Fruit fly (Drosophila melanogaster) whole organism, embryonic: ENCODE results near the gene CG12035.
A peak's percentile ranks its signal among the peaks of the same experiment; 100 is the strongest.

ENCODE experiments used
- Awh ChIP-seq: fragments of 200-800 bp; sonication (Bioruptor generic); IDR thresholded peaks from 2 replicates; pipeline ENCODE4, ENCODE4 v1.3.6; 2022; ENCODE audit warnings: missing biosample characterization, missing genetic modification characterization
- Bdp1 ChIP-seq: fragments of 200-800 bp; sonication (Bioruptor generic); optimal IDR thresholded peaks from 3 replicates; lab custom pipeline; 2016; ENCODE audit warnings: missing biosample characterization, missing genetic modification characterization
- CG10267 ChIP-seq: fragments of 200-800 bp; sonication (Bioruptor generic); optimal IDR thresholded peaks from 2 replicates; lab custom pipeline; 2018; ENCODE audit warnings: missing biosample characterization, mild to moderate bottlenecking, missing genetic modification characterization, moderate library complexity
- CG13123 ChIP-seq: fragments of 200-800 bp; sonication (Bioruptor generic); optimal IDR thresholded peaks from 2 replicates; lab custom pipeline; 2016; ENCODE audit warnings: missing biosample characterization, missing genetic modification characterization
- CG14014 ChIP-seq: fragments of 200-800 bp; sonication (Bioruptor generic); IDR thresholded peaks from 2 replicates; pipeline ENCODE4 v1.3.6; 2022; ENCODE audit warnings: missing biosample characterization, missing genetic modification characterization
- CG15601 ChIP-seq: fragments of 200-800 bp; sonication (Bioruptor generic); optimal IDR thresholded peaks from 3 replicates; lab custom pipeline; 2019; ENCODE audit warnings: missing biosample characterization, mild to moderate bottlenecking, missing genetic modification characterization, moderate library complexity
- CG16863 ChIP-seq: fragments of 200-800 bp; sonication (Bioruptor generic); optimal IDR thresholded peaks from 3 replicates; lab custom pipeline; 2016; ENCODE audit warnings: missing biosample characterization, missing genetic modification characterization
- CG17328 ChIP-seq: fragments of 200-800 bp; sonication (Bioruptor generic); IDR thresholded peaks from 2 replicates; pipeline ENCODE4 v1.3.6; 2022; ENCODE audit warnings: missing biosample characterization, missing genetic modification characterization
- CG30020 ChIP-seq: fragments of 200-800 bp; optimal IDR thresholded peaks from 2 replicates; lab custom pipeline; 2019; ENCODE audit warnings: missing biosample characterization, mild to moderate bottlenecking, missing genetic modification characterization, moderate library complexity
- CG3065 ChIP-seq: fragments of 200-800 bp; sonication (Bioruptor generic); optimal IDR thresholded peaks from 2 replicates; lab custom pipeline; 2016; ENCODE audit warnings: missing biosample characterization, missing genetic modification characterization
- CG31224 ChIP-seq: fragments of 200-800 bp; sonication (Bioruptor generic); IDR thresholded peaks from 2 replicates; pipeline ENCODE4 v1.3.6; 2022; ENCODE audit warnings: missing biosample characterization, missing genetic modification characterization
- CG3995 ChIP-seq: fragments of 200-800 bp; sonication (Bioruptor generic); optimal IDR thresholded peaks from 3 replicates; lab custom pipeline; 2016; ENCODE audit warnings: missing biosample characterization, missing genetic modification characterization
- CG4282 ChIP-seq: fragments of 200-800 bp; sonication (Bioruptor generic); optimal IDR thresholded peaks from 2 replicates; lab custom pipeline; 2016; ENCODE audit warnings: missing biosample characterization, missing genetic modification characterization
- CG6272 ChIP-seq: fragments of 200-800 bp; sonication (Bioruptor generic); IDR thresholded peaks from 2 replicates; pipeline ENCODE4 v1.3.6; 2022; ENCODE audit warnings: missing biosample characterization, missing genetic modification characterization
- CG6689 ChIP-seq: fragments of 200-800 bp; sonication (Bioruptor generic); IDR thresholded peaks from 2 replicates; pipeline ENCODE4 v1.3.6; 2022; ENCODE audit warnings: missing biosample characterization, missing genetic modification characterization
- CG6765 ChIP-seq: fragments of 200-800 bp; sonication (Bioruptor generic); optimal IDR thresholded peaks from 3 replicates; lab custom pipeline; 2017; ENCODE audit warnings: missing biosample characterization, mild to moderate bottlenecking, missing genetic modification characterization
- CG7372 ChIP-seq: fragments of 200-800 bp; sonication (Bioruptor generic); IDR thresholded peaks from 2 replicates; pipeline ENCODE4 v1.3.6; 2022; ENCODE audit warnings: missing biosample characterization, missing genetic modification characterization
- CG8478 ChIP-seq: fragments of >200 bp; optimal IDR thresholded peaks from 2 replicates; lab custom pipeline; 2018
- CHES-1-like ChIP-seq: fragments of 200-800 bp; sonication (Bioruptor generic); optimal IDR thresholded peaks from 2 replicates; lab custom pipeline; 2016; ENCODE audit warnings: missing biosample characterization, missing genetic modification characterization
- CoRest ChIP-seq: fragments of 200-800 bp; sonication (Bioruptor generic); optimal IDR thresholded peaks from 3 replicates; lab custom pipeline; 2018; ENCODE audit warnings: missing biosample characterization, mild to moderate bottlenecking, missing genetic modification characterization, moderate library complexity
- Dbx ChIP-seq: fragments of 200-800 bp; sonication (Bioruptor generic); IDR thresholded peaks from 3 replicates; pipeline ENCODE4 v1.3.6; 2022; ENCODE audit warnings: missing biosample characterization, missing genetic modification characterization
- Doc2 ChIP-seq: fragments of 200-800 bp; sonication (Bioruptor generic); IDR thresholded peaks from 2 replicates; pipeline ENCODE4 v1.3.6; 2022; ENCODE audit warnings: missing biosample characterization, missing genetic modification characterization
- Dp ChIP-seq: fragments of 200-800 bp; sonication (Bioruptor generic); optimal IDR thresholded peaks from 2 replicates; lab custom pipeline; 2018; ENCODE audit warnings: missing biosample characterization, mild to moderate bottlenecking, missing genetic modification characterization, moderate library complexity
- H15 ChIP-seq: fragments of 200-800 bp; sonication (Bioruptor generic); IDR thresholded peaks from 3 replicates; pipeline ENCODE4 v1.3.6; 2022; ENCODE audit warnings: missing biosample characterization, missing genetic modification characterization
- HHEX ChIP-seq: fragments of 200-800 bp; sonication (Bioruptor generic); optimal IDR thresholded peaks from 3 replicates; lab custom pipeline; 2017; ENCODE audit warnings: missing biosample characterization, mild to moderate bottlenecking, missing genetic modification characterization, missing genetic modification reagents
- HLH4C ChIP-seq: fragments of 200-800 bp; sonication (Bioruptor generic); IDR thresholded peaks from 3 replicates; pipeline ENCODE4 v1.3.6; 2022; ENCODE audit warnings: missing biosample characterization, missing genetic modification characterization; ENCODE audit not compliant: partially characterized antibody
- HLHmδ ChIP-seq: fragments of 200-800 bp; sonication (Bioruptor generic); optimal IDR thresholded peaks from 2 replicates; lab custom pipeline; 2018; ENCODE audit warnings: missing biosample characterization, mild to moderate bottlenecking, missing genetic modification characterization, moderate library complexity
- Hand ChIP-seq: fragments of 200-800 bp; sonication (Bioruptor generic); optimal IDR thresholded peaks from 2 replicates; lab custom pipeline; 2017; ENCODE audit warnings: mild to moderate bottlenecking, missing biosample characterization, missing genetic modification reagents, missing genetic modification characterization
- HmgD ChIP-seq: fragments of 200-800 bp; sonication (Bioruptor generic); optimal IDR thresholded peaks from 3 replicates; lab custom pipeline; 2016; ENCODE audit warnings: missing biosample characterization, missing genetic modification characterization
- Lim3 ChIP-seq: fragments of 200-800 bp; sonication (Bioruptor generic); IDR thresholded peaks from 2 replicates; pipeline ENCODE4 v1.3.6; 2022; ENCODE audit warnings: missing biosample characterization, missing genetic modification characterization
- Med ChIP-seq: fragments of 200-800 bp; sonication (Bioruptor generic); peaks from one replicate; lab custom pipeline; 2016; ENCODE audit warnings: missing biosample characterization, missing genetic modification characterization, mild to moderate bottlenecking, inconsistent platforms, moderate library complexity
- Mes4 ChIP-seq: fragments of 200-800 bp; sonication (Bioruptor generic); optimal IDR thresholded peaks from 2 replicates; lab custom pipeline; 2016; ENCODE audit warnings: missing biosample characterization, missing genetic modification characterization
- Sox100B ChIP-seq: fragments of 200-800 bp; sonication (Bioruptor generic); optimal IDR thresholded peaks from 3 replicates; lab custom pipeline; 2018; ENCODE audit warnings: missing biosample characterization, mild to moderate bottlenecking, missing genetic modification characterization
- TFAM ChIP-seq: fragments of 200-800 bp; sonication (Bioruptor generic); optimal IDR thresholded peaks from 2 replicates; lab custom pipeline; 2017; ENCODE audit warnings: missing biosample characterization, missing genetic modification characterization, inconsistent platforms
- Taf1 ChIP-seq: fragments of 200-800 bp; sonication (Bioruptor generic); IDR thresholded peaks from 2 replicates; pipeline ENCODE4 v1.3.6; 2022; ENCODE audit warnings: missing biosample characterization, missing genetic modification characterization
- Trl ChIP-seq, 3 experiments: fragments of >200 bp in 2 of 3; fragments of 200-800 bp in 1 of 3; sonication (Bioruptor generic) in 1 of 3; optimal IDR thresholded peaks; 2 replicates in 1 of 3; 3 replicates in 2 of 3; lab custom pipeline; 2016 to 2017; ENCODE audit warnings: missing biosample characterization in 1 of 3, missing genetic modification characterization in 1 of 3
- bbx ChIP-seq: fragments of 200-800 bp; sonication (Bioruptor generic); IDR thresholded peaks from 2 replicates; pipeline ENCODE4 v1.3.6; 2022; ENCODE audit warnings: missing biosample characterization, missing genetic modification characterization; ENCODE audit not compliant: partially characterized antibody
- bcd ChIP-seq: fragments of 200-800 bp; sonication (Bioruptor generic); optimal IDR thresholded peaks from 2 replicates; lab custom pipeline; 2017; ENCODE audit warnings: missing biosample characterization, mild to moderate bottlenecking, missing genetic modification characterization
- bsh ChIP-seq, 2 experiments: fragments of 200-800 bp; sonication (Bioruptor generic); optimal IDR thresholded peaks; 2 replicates each; lab custom pipeline; 2017 to 2018; ENCODE audit warnings: mild to moderate bottlenecking in 2 of 2, missing biosample characterization in 2 of 2, missing genetic modification characterization in 2 of 2, moderate library complexity in 1 of 2
- chinmo ChIP-seq: fragments of 200-800 bp; sonication (Bioruptor generic); IDR thresholded peaks from 4 replicates; pipeline ENCODE4 v1.3.6; 2022; ENCODE audit warnings: missing biosample characterization, missing genetic modification characterization; ENCODE audit not compliant: partially characterized antibody
- dpn ChIP-seq, 2 experiments: fragments of 200-800 bp; sonication (Bioruptor generic); optimal IDR thresholded peaks; 3 replicates each; lab custom pipeline; 2016; ENCODE audit warnings: missing biosample characterization in 2 of 2, missing genetic modification characterization in 2 of 2
- fd3F ChIP-seq: fragments of 200-800 bp; sonication (Bioruptor generic); optimal IDR thresholded peaks from 2 replicates; lab custom pipeline; 2018; ENCODE audit warnings: missing biosample characterization, mild to moderate bottlenecking, missing genetic modification characterization, moderate library complexity
- hb ChIP-seq: fragments of 200-800 bp; sonication (Bioruptor generic); IDR thresholded peaks from 3 replicates; pipeline ENCODE4 v1.3.6; 2022; ENCODE audit warnings: missing biosample characterization, missing genetic modification characterization; ENCODE audit not compliant: partially characterized antibody
- hbn ChIP-seq: fragments of 200-800 bp; sonication (Bioruptor generic); IDR thresholded peaks from 2 replicates; pipeline ENCODE4 v1.3.6; 2022; ENCODE audit warnings: missing biosample characterization, missing genetic modification characterization; ENCODE audit not compliant: partially characterized antibody
- nerfin-2 ChIP-seq: fragments of 200-800 bp; sonication (Bioruptor generic); IDR thresholded peaks from 2 replicates; pipeline ENCODE4 v1.3.6; 2022; ENCODE audit warnings: missing biosample characterization, missing genetic modification characterization; ENCODE audit not compliant: partially characterized antibody
- nom ChIP-seq: fragments of 200-800 bp; sonication (Bioruptor generic); optimal IDR thresholded peaks from 2 replicates; lab custom pipeline; 2017; ENCODE audit warnings: missing biosample characterization, missing genetic modification characterization, mild to moderate bottlenecking, moderate library complexity, missing genetic modification reagents
- sd ChIP-seq: fragments of 200-800 bp; sonication (Bioruptor generic); optimal IDR thresholded peaks from 3 replicates; lab custom pipeline; 2018; ENCODE audit warnings: missing biosample characterization, mild to moderate bottlenecking, missing genetic modification characterization, moderate library complexity
- sim ChIP-seq: fragments of 200-800 bp; sonication (Bioruptor generic); IDR thresholded peaks from 2 replicates; pipeline ENCODE4 v1.3.6; 2022; ENCODE audit warnings: missing biosample characterization, missing genetic modification characterization
- sob ChIP-seq: fragments of 200-800 bp; sonication (Bioruptor generic); IDR thresholded peaks from 2 replicates; pipeline ENCODE4 v1.3.6; 2022; ENCODE audit warnings: missing biosample characterization, missing genetic modification characterization
- ttk ChIP-seq: fragments of 200-800 bp; sonication (Bioruptor generic); IDR thresholded peaks from 2 replicates; pipeline ENCODE4 v2.1.2; 2022; ENCODE audit warnings: missing biosample characterization, missing genetic modification characterization

The CG12035 gene

DNA sequence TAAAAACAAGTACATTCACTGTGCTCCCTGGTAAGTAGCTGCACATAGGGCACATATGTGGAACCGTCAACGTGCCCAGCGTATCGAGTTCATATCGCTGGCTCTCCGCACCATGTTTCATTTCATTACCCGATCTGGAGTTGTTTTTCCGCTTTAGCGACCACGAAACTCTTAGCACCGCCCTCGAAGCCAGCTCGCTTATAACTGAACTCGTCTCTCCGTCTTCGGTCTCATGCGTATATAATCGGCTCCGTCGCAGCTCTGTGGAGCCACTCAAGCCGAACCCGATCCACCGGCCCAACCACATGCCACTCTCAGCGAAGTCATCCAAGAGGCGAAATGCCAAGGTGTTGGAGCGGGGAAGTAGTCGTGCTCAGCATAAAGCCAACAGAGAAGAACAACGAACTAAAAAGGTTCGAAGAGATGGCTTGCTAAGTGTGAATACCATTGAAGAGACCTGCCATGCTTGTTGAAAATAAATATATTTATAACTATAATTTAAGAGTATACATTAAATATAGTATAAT lies 31.3 kb downstream of the CG12035 start, which contains the start of gene Cht2 (continued):
- TF ChIP-seq CoRest (tag; lab: Kevin White, UChicago): no peak
- TF ChIP-seq CG7372 (GFP tag; lab: Robert Waterston, UW): no peak
- no peak for TF ChIP-seq CG6765 (GFP tag; lab: Kevin White, UChicago)
- TF ChIP-seq chinmo (GFP tag; lab: Robert Waterston, UW): peak; percentile 76; the same call in 1 of the 4 replicates
- no peak for TF ChIP-seq HLHmδ (GFP tag; lab: Kevin White, UChicago)
- no peak for TF ChIP-seq H15 (GFP tag; lab: Robert Waterston, UW)
- no peak for TF ChIP-seq CG3065 (GFP tag; lab: Kevin White, UChicago)
- TF ChIP-seq CG13123 (GFP tag; lab: Kevin White, UChicago): no peak
- no peak for TF ChIP-seq Mes4 (GFP tag; lab: Kevin White, UChicago)
- no peak for TF ChIP-seq CG16863 (GFP tag; lab: Kevin White, UChicago)
- TF ChIP-seq CG3995: no peak
- no peak for TF ChIP-seq Sox100B (GFP tag; lab: Kevin White, UChicago)
- no peak for TF ChIP-seq CG10267 (tag; lab: Kevin White, UChicago)
- no peak for TF ChIP-seq HLH4C
- no peak for TF ChIP-seq CG6272 (GFP tag; lab: Robert Waterston, UW)
- 0 out of 2 replicates have a peak, but pooled peaks have one; percentile 8 for TF ChIP-seq CG6689 (GFP tag; lab: Robert Waterston, UW)
- TF ChIP-seq Dbx (GFP tag; lab: Robert Waterston, UW): 0 out of 3 replicates have a peak, but pooled peaks have one; percentile 20
- no peak for TF ChIP-seq CHES-1-like (GFP tag; lab: Kevin White, UChicago)
- TF ChIP-seq nerfin-2 (GFP tag; lab: Robert Waterston, UW): no peak
- TF ChIP-seq CG8478 (lab: Kevin White, UChicago): no peak
- TF ChIP-seq CG31224: 0 out of 2 replicates have a peak, but pooled peaks have one; percentile 12
- no peak for TF ChIP-seq HHEX (GFP tag; lab: Kevin White, UChicago)
- TF ChIP-seq CG14014: no peak; the same call in 1 of the 2 replicates
- TF ChIP-seq Awh (GFP tag; lab: Robert Waterston, UW): no peak
- TF ChIP-seq CG17328 (GFP tag; lab: Robert Waterston, UW): no peak
- no peak for TF ChIP-seq HmgD (GFP tag; lab: Kevin White, UChicago)
- no peak for TF ChIP-seq fd3F (GFP tag; lab: Kevin White, UChicago)
- no peak for TF ChIP-seq CG4282 (GFP tag; lab: Kevin White, UChicago)
- TF ChIP-seq Trl (optimal IDR thresholded peaks at IDR 0.05; lab: Kevin White, UChicago): peak; percentile 64 to 74
- no peak for TF ChIP-seq Trl (GFP tag; optimal IDR thresholded peaks at IDR 0.05; lab: Kevin White, UChicago)
- TF ChIP-seq bsh (GFP tag; optimal IDR thresholded peaks at IDR 0.05; lab: Kevin White, UChicago): no peak
- TF ChIP-seq CG30020: no peak
- TF ChIP-seq Dp (GFP tag; lab: Kevin White, UChicago): no peak
- no peak for TF ChIP-seq Hand (GFP tag; lab: Kevin White, UChicago)
- TF ChIP-seq sob: peak; percentile 51; the same call in 1 of the 2 replicates
- no peak for TF ChIP-seq CG15601 (tag; lab: Kevin White, UChicago)
- TF ChIP-seq dpn (GFP tag; optimal IDR thresholded peaks at IDR 0.05; lab: Kevin White, UChicago): no peak
- TF ChIP-seq hb (GFP tag; lab: Robert Waterston, UW): no peak
- TF ChIP-seq Bdp1: no peak
- TF ChIP-seq sd: peak; percentile 83
- TF ChIP-seq Taf1: no peak
- TF ChIP-seq nom (GFP tag; lab: Kevin White, UChicago): peak; percentile 52
- TF ChIP-seq Lim3: no peak
- no peak for TF ChIP-seq bcd
- TF ChIP-seq TFAM (GFP tag; lab: Kevin White, UChicago): no peak
- TF ChIP-seq Doc2 (GFP tag; lab: Robert Waterston, UW): no peak
- no peak for TF ChIP-seq ttk (GFP tag; lab: Robert Waterston, UW)
- TF ChIP-seq hbn (GFP tag; lab: Robert Waterston, UW): no peak
- TF ChIP-seq sim (GFP tag; lab: Robert Waterston, UW): no peak
- TF ChIP-seq Med (GFP tag; lab: Kevin White, UChicago): peak; percentile 76
- TF ChIP-seq bbx (GFP tag; lab: Robert Waterston, UW): no peak
